Worm (Caenorhabditis elegans) whole organism, young adult: ENCODE measurements around the gene Y45G5AM.7.

Source experiments
- ceh-100 ChIP-seq: fragments of 200-800 bp; sonication (Bioruptor generic); IDR thresholded peaks from 2 replicates; pipeline ENCODE4 v1.3.6; 2022; ENCODE audit warnings: missing genetic modification reagents, missing genetic modification characterization, missing compliant biosample characterization
- sea-2 ChIP-seq: fragments of 200-800 bp; sonication (Bioruptor generic); IDR thresholded peaks from 2 replicates; pipeline ENCODE4 v1.3.6; 2022; ENCODE audit warnings: missing genetic modification characterization, missing compliant biosample characterization

DNA sequence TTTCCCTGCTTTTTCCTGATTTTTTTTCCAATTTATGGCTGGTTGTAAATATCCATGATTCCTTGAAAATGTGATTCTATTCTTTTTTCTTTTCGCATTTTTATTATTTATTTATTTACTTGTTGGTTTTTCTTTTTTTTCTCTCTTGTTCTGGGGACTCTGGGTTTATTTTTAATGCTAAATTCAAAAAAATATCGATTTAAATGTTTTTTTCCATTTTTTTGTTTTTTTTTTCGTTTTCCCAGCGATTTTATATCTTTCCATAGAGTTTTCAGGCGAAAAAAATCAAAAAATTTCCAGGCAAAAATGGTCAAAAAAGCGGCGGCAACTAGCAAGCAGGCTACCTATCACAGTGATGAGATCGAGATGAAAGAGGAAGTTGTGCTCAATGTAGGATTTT is 29.1 kb upstream of the Y45G5AM.7 start, which contains the start of gene rpac-40:
- no peak for TF ChIP-seq sea-2 (GFP tag; lab: Robert Waterston, UW)
- TF ChIP-seq ceh-100 (GFP tag; lab: Robert Waterston, UW) = no peak
